Fruit fly (Drosophila melanogaster) whole organism, wandering third instar larva: Measurements from ENCODE around the gene Pld3.

ENCODE experiments used
- Abd-B ChIP-seq: fragments of >200 bp; optimal IDR thresholded peaks from 2 replicates; lab custom pipeline; 2017; ENCODE audit warnings: missing biosample characterization, missing genetic modification characterization
- CG32264 ChIP-seq: fragments of 200-800 bp; sonication (Bioruptor generic); optimal IDR thresholded peaks from 2 replicates; lab custom pipeline; 2016; ENCODE audit warnings: missing biosample characterization, missing genetic modification characterization
- CG9705 ChIP-seq: fragments of 200-800 bp; sonication (Bioruptor generic); optimal IDR thresholded peaks from 2 replicates; lab custom pipeline; 2018; ENCODE audit warnings: missing biosample characterization, mild to moderate bottlenecking, missing genetic modification characterization
- CrebA ChIP-seq: fragments of 200-800 bp; sonication (Bioruptor generic); optimal IDR thresholded peaks from 2 replicates; lab custom pipeline; 2016; ENCODE audit warnings: missing biosample characterization, mild to moderate bottlenecking, missing genetic modification characterization, borderline replicate concordance
- Dfd ChIP-seq: fragments of >200 bp; optimal IDR thresholded peaks from 2 replicates; lab custom pipeline; 2017; ENCODE audit warnings: missing biosample characterization, missing genetic modification characterization
- Dif ChIP-seq: fragments of 200-275, 200-300 bp; sonication (Bioruptor generic); optimal IDR thresholded peaks from 2 replicates; lab custom pipeline; 2018; ENCODE audit warnings: missing biosample characterization, missing genetic modification characterization; ENCODE audit not compliant: partially characterized antibody
- HLH106 ChIP-seq: fragments of 200-800 bp; optimal IDR thresholded peaks from 3 replicates; lab custom pipeline; 2019; ENCODE audit warnings: missing biosample characterization, mild to moderate bottlenecking, missing genetic modification characterization, moderate library complexity
- Hnf4 ChIP-seq: fragments of 200-800 bp; sonication (Bioruptor generic); optimal IDR thresholded peaks from 2 replicates; lab custom pipeline; 2016; ENCODE audit warnings: missing biosample characterization, mild to moderate bottlenecking, missing genetic modification characterization
- Hr78 ChIP-seq: fragments of >200 bp; optimal IDR thresholded peaks from 2 replicates; lab custom pipeline; 2017; ENCODE audit warnings: missing biosample characterization, missing genetic modification characterization
- Hr83 ChIP-seq: fragments of 200-300 bp; sonication (Bioruptor generic); optimal IDR thresholded peaks from 2 replicates; lab custom pipeline; 2016; ENCODE audit warnings: missing biosample characterization, mild to moderate bottlenecking, missing genetic modification characterization, moderate library complexity; ENCODE audit not compliant: poor library complexity, severe bottlenecking
- Jra ChIP-seq: sonication (Bioruptor generic); optimal IDR thresholded peaks from 2 replicates; lab custom pipeline; 2016; ENCODE audit warnings: missing biosample characterization, missing genetic modification characterization
- Mio ChIP-seq: sonication (Bioruptor generic); optimal IDR thresholded peaks from 2 replicates; lab custom pipeline; 2016; ENCODE audit warnings: missing biosample characterization, missing genetic modification characterization
- Myc ChIP-seq: fragments of >200 bp; optimal IDR thresholded peaks from 2 replicates; lab custom pipeline; 2017
- N ChIP-seq: fragments of >200 bp; optimal IDR thresholded peaks from 2 replicates; lab custom pipeline; 2018; ENCODE audit warnings: missing biosample characterization, missing external identifiers, missing genetic modification characterization
- Sp1 ChIP-seq: fragments of 200-800 bp; sonication (Bioruptor generic); optimal IDR thresholded peaks from 3 replicates; lab custom pipeline; 2019; ENCODE audit warnings: missing biosample characterization, mild to moderate bottlenecking, missing genetic modification characterization, moderate library complexity
- Vsx2 ChIP-seq: fragments of 200-300, 225-300 bp; sonication (Bioruptor generic); optimal IDR thresholded peaks from 2 replicates; lab custom pipeline; 2018; ENCODE audit warnings: missing biosample characterization, missing genetic modification characterization; ENCODE audit not compliant: partially characterized antibody
- brk ChIP-seq: fragments of 200-800 bp; sonication (Bioruptor generic); optimal IDR thresholded peaks from 2 replicates; lab custom pipeline; 2016; ENCODE audit warnings: missing biosample characterization, mild to moderate bottlenecking, missing genetic modification characterization
- dl ChIP-seq, 2 experiments: fragments of 175-275, 200-275 bp in 1 of 2; fragments of 200-275 bp in 1 of 2; sonication (Bioruptor generic); optimal IDR thresholded peaks; lab custom pipeline; 2018; ENCODE audit warnings: mild to moderate bottlenecking in 2 of 2, missing biosample characterization in 2 of 2, missing genetic modification characterization in 2 of 2, moderate library complexity in 2 of 2; ENCODE audit not compliant: partially characterized antibody in 2 of 2, insufficient read depth in 1 of 2
- dmrt93B ChIP-seq: fragments of 200-800 bp; sonication (Bioruptor generic); optimal IDR thresholded peaks from 2 replicates; lab custom pipeline; 2018; ENCODE audit warnings: missing biosample characterization, mild to moderate bottlenecking, missing genetic modification characterization
- dsf ChIP-seq: sonication (Bioruptor generic); optimal IDR thresholded peaks from 2 replicates; lab custom pipeline; 2016; ENCODE audit warnings: missing biosample characterization, missing genetic modification characterization, borderline replicate concordance
- ey ChIP-seq: fragments of 200-800 bp; sonication (Bioruptor generic); optimal IDR thresholded peaks from 2 replicates; lab custom pipeline; 2016; ENCODE audit warnings: missing biosample characterization, missing genetic modification characterization
- foxo ChIP-seq, 2 experiments: fragments of 200-800 bp; sonication (Bioruptor generic); optimal IDR thresholded peaks; 2 replicates in 1 of 2; 3 replicates in 1 of 2; lab custom pipeline; 2016 to 2017; ENCODE audit warnings: missing biosample characterization in 2 of 2, missing genetic modification characterization in 2 of 2
- fru ChIP-seq: fragments of 200-800 bp; sonication (Bioruptor generic); optimal IDR thresholded peaks from 3 replicates; lab custom pipeline; 2016; ENCODE audit warnings: missing biosample characterization, mild to moderate bottlenecking, missing genetic modification characterization
- h ChIP-seq: fragments of 200-800 bp; sonication (Bioruptor generic); optimal IDR thresholded peaks from 3 replicates; lab custom pipeline; 2016; ENCODE audit warnings: missing biosample characterization, mild to moderate bottlenecking, missing genetic modification characterization
- jim ChIP-seq: fragments of 175-275, 200-325 bp; sonication (Bioruptor generic); optimal IDR thresholded peaks from 2 replicates; lab custom pipeline; 2016; ENCODE audit warnings: missing biosample characterization, mild to moderate bottlenecking, missing genetic modification characterization
- lola ChIP-seq: fragments of >200 bp; optimal IDR thresholded peaks from 2 replicates; lab custom pipeline; 2017; ENCODE audit warnings: missing biosample characterization, missing genetic modification characterization
- pan ChIP-seq: fragments of >200 bp; optimal IDR thresholded peaks from 2 replicates; lab custom pipeline; 2017
- psq ChIP-seq: fragments of 200-800 bp; sonication (Bioruptor generic); optimal IDR thresholded peaks from 3 replicates; lab custom pipeline; 2017; ENCODE audit warnings: missing biosample characterization, mild to moderate bottlenecking, missing genetic modification characterization, moderate library complexity
- rgr ChIP-seq: fragments of 200-800 bp; sonication (Bioruptor generic); optimal IDR thresholded peaks from 3 replicates; lab custom pipeline; 2016; ENCODE audit warnings: missing biosample characterization, mild to moderate bottlenecking, missing genetic modification characterization
- sage ChIP-seq: fragments of 200-800 bp; sonication (Bioruptor generic); optimal IDR thresholded peaks from 2 replicates; lab custom pipeline; 2016; ENCODE audit warnings: missing biosample characterization, mild to moderate bottlenecking, missing genetic modification characterization
- sv ChIP-seq: fragments of 200-800 bp; sonication (Bioruptor generic); optimal IDR thresholded peaks from 3 replicates; lab custom pipeline; 2016; ENCODE audit warnings: missing biosample characterization, missing genetic modification characterization
- tai ChIP-seq: sonication (Bioruptor generic); optimal IDR thresholded peaks from 2 replicates; lab custom pipeline; 2016; ENCODE audit warnings: missing biosample characterization, missing genetic modification characterization
- usp ChIP-seq: fragments of >200 bp; optimal IDR thresholded peaks from 2 replicates; lab custom pipeline; 2017; ENCODE audit warnings: missing biosample characterization, missing genetic modification characterization
- woc ChIP-seq: sonication (Bioruptor generic); optimal IDR thresholded peaks from 2 replicates; lab custom pipeline; 2016; ENCODE audit warnings: missing biosample characterization, mild to moderate bottlenecking, missing genetic modification characterization

Pld3 gene

dm6 chr2L:21197178-21197577 is 38.5 kb downstream of the Pld3 start:
- TF ChIP-seq CG32264 (GFP tag; lab: Kevin White, UChicago) (no peak), CG9705 (no peak), Dif (GFP tag; lab: Kevin White, UChicago) (no peak), Hnf4 (no peak), fru (GFP tag; lab: Kevin White, UChicago) (peak; percentile 13), Abd-B (GFP tag; lab: Kevin White, UChicago) (no peak), Myc (lab: Kevin White, UChicago) (no peak), tai (GFP tag; lab: Kevin White, UChicago) (no peak), woc (GFP tag; lab: Kevin White, UChicago) (no peak), psq (GFP tag; lab: Kevin White, UChicago) (no peak), Vsx2 (GFP tag; lab: Kevin White, UChicago) (no peak), h (GFP tag; lab: Kevin White, UChicago) (peak; percentile 29), brk (GFP tag; lab: Kevin White, UChicago) (no peak), HLH106 (tag; lab: Kevin White, UChicago) (no peak), N (no peak), dl (GFP tag; optimal IDR thresholded peaks at IDR 0.05; lab: Kevin White, UChicago; ENCODE audit: insufficient read depth in 1 of 2, partially characterized antibody in 2 of 2) (no peak), pan (no peak), rgr (no peak), Hr83 (GFP tag; lab: Kevin White, UChicago) (no peak), lola (GFP tag; lab: Kevin White, UChicago) (no peak), Dfd (no peak), Jra (GFP tag; lab: Kevin White, UChicago) (no peak), Mio (GFP tag; lab: Kevin White, UChicago) (no peak), sv (GFP tag; lab: Kevin White, UChicago) (no peak), sage (GFP tag; lab: Kevin White, UChicago) (no peak), Sp1 (GFP tag; lab: Kevin White, UChicago) (no peak), ey (GFP tag; lab: Kevin White, UChicago) (peak; percentile 1), jim (GFP tag; lab: Kevin White, UChicago) (no peak), Hr78 (GFP tag; lab: Kevin White, UChicago) (no peak), foxo (GFP tag; optimal IDR thresholded peaks at IDR 0.05; lab: Kevin White, UChicago) (peak in 1 of 2 experiments; percentile 36), dmrt93B (no peak)
- TF ChIP-seq, all 38 proteins: peak for 4

- no peak for TF ChIP-seq jim (GFP tag; lab: Kevin White, UChicago)
- TF ChIP-seq brk (GFP tag; lab: Kevin White, UChicago) = no peak
- TF ChIP-seq rgr = no peak
Measured at dm6 chr2L:21198633-21199264, 40.1 kb downstream of the Pld3 start, which contains the start of gene Ret. Ret (minus strand) TSS chr2L:21198762.

dm6 chr2L:21200275-21200674 is 41.6 kb downstream of the Pld3 start, which contains the start of gene CG31624:
CG31624 (minus strand) TSS chr2L:21200375.
- TF ChIP-seq Hnf4 = no peak
- TF ChIP-seq CG32264 (GFP tag; lab: Kevin White, UChicago) = no peak
- no peak for TF ChIP-seq dmrt93B
- TF ChIP-seq pan = no peak
- peak; percentile 16 for TF ChIP-seq Dfd
- TF ChIP-seq Hr78 (GFP tag; lab: Kevin White, UChicago) = no peak
- TF ChIP-seq CrebA (GFP tag; lab: Kevin White, UChicago) = no peak
- TF ChIP-seq dsf = no peak
- TF ChIP-seq, all 38 proteins: peak for 1

dm6 chr2L:21202702-21203101 is 44.1 kb downstream of the Pld3 start, which contains the start of gene CG31988:
CG31988 (minus strand) TSS chr2L:21202802.
- TF ChIP-seq ey (GFP tag; lab: Kevin White, UChicago) (no peak), Hr83 (GFP tag; lab: Kevin White, UChicago) (no peak), usp (no peak), sv (GFP tag; lab: Kevin White, UChicago) (no peak), Hr78 (GFP tag; lab: Kevin White, UChicago) (no peak), tai (GFP tag; lab: Kevin White, UChicago) (no peak), Vsx2 (GFP tag; lab: Kevin White, UChicago) (no peak), Dif (GFP tag; lab: Kevin White, UChicago) (no peak), Sp1 (GFP tag; lab: Kevin White, UChicago) (no peak), Jra (GFP tag; lab: Kevin White, UChicago) (no peak)
